Fruit fly (Drosophila melanogaster): ENCODE data around the gene Acbp1.

Gene Acbp1

DNA sequence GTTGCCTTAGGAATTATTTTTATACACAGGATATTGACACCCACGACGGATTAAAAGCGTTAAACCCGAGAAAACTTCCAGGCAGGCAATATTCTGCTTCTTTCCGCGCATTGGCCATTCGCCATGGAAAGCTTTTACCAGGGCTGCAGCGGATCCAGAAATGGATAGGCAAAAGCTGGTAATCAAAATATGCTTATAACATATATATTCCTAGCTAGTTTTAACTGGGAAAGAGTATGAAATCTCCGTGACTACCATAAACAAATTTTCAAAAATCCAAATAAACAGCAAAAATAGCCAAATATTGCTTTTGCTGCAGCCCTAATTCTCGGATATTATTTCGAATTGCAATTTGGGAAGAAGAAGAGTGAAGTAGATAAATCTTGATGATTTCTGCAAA, 2.8 kb downstream of the Acbp1 start, which contains the start of the genes PAPLA1 and Rbsn-5 (continued):
- TF ChIP-seq Pdp1 (GFP tag; optimal IDR thresholded peaks at IDR 0.05), result peak; percentile 93 to 97
- TF ChIP-seq yki (optimal IDR thresholded peaks at IDR 0.05), result peak; percentile 45
- TF ChIP-seq Fer1 (GFP tag; optimal IDR thresholded peaks at IDR 0.05), result peak; percentile 93
- TF ChIP-seq Ada2b (GFP tag; IDR thresholded peaks at IDR 0.05), result peak; percentile 89
- TF ChIP-seq Rx (GFP tag; IDR thresholded peaks at IDR 0.05), result peak; percentile 86
- TF ChIP-seq dm (GFP tag; optimal IDR thresholded peaks at IDR 0.05), result peak; percentile 89
- peak; percentile 81 for TF ChIP-seq CG7987 (GFP tag; optimal IDR thresholded peaks at IDR 0.05)
- no peak for TF ChIP-seq CG14860 (GFP tag; IDR thresholded peaks at IDR 0.05; ENCODE audit: partially characterized antibody)
- peak; percentile 66 for TF ChIP-seq Ravus (GFP tag; IDR thresholded peaks at IDR 0.05)
- TF ChIP-seq phol (tag; optimal IDR thresholded peaks at IDR 0.05), result peak; percentile 95
- TF ChIP-seq Nf-YC (tag; optimal IDR thresholded peaks at IDR 0.05), result peak; percentile 88
- peak; percentile 88 for TF ChIP-seq CG4730 (GFP tag; IDR thresholded peaks at IDR 0.05)
- peak; percentile 75 for TF ChIP-seq sens-2 (GFP tag; IDR thresholded peaks at IDR 0.05)
- peak; percentile 95 for TF ChIP-seq tx (GFP tag; optimal IDR thresholded peaks at IDR 0.05)
- TF ChIP-seq sisA (GFP tag; IDR thresholded peaks at IDR 0.05), result peak; percentile 96
- peak; percentile 96 for TF ChIP-seq CG12769 (tag; optimal IDR thresholded peaks at IDR 0.05)
- TF ChIP-seq HLH3B (GFP tag; IDR thresholded peaks at IDR 0.05), result peak; percentile 90
- peak; percentile 79; the same call in 2 of the 3 replicates for TF ChIP-seq CG11560 (tag; IDR thresholded peaks at IDR 0.05)
- peak; percentile 93 for TF ChIP-seq CG7786 (GFP tag; optimal IDR thresholded peaks at IDR 0.05)
- no peak for TF ChIP-seq Doc3 (GFP tag; IDR thresholded peaks at IDR 0.05; ENCODE audit: partially characterized antibody)
- peak; percentile 91 for TF ChIP-seq ewg (GFP tag; optimal IDR thresholded peaks at IDR 0.05)
- peak; percentile 93 for TF ChIP-seq Hmr (GFP tag; optimal IDR thresholded peaks at IDR 0.05)
- peak; percentile 95 for TF ChIP-seq Hr3 (GFP tag; optimal IDR thresholded peaks at IDR 0.05)
- TF ChIP-seq maf-S (GFP tag; optimal IDR thresholded peaks at IDR 0.05), result peak; percentile 95
- peak; percentile 33; the same call in 1 of the 2 replicates for TF ChIP-seq crol (GFP tag; IDR thresholded peaks at IDR 0.05)
- peak; percentile 94 for TF ChIP-seq Atf3 (GFP tag; optimal IDR thresholded peaks at IDR 0.05)
- peak; percentile 94 for TF ChIP-seq PHDP (tag; optimal IDR thresholded peaks at IDR 0.05)
- no peak for TF ChIP-seq usp (GFP tag; optimal IDR thresholded peaks at IDR 0.05)
- TF ChIP-seq gce (GFP tag; IDR thresholded peaks at IDR 0.05), result peak; percentile 74; the same call in 2 of the 3 replicates
- TF ChIP-seq CG15479 (GFP tag; optimal IDR thresholded peaks at IDR 0.05), result no peak
- TF ChIP-seq CG17612 (GFP tag; IDR thresholded peaks at IDR 0.05), result peak; percentile 88
- peak; percentile 96 for TF ChIP-seq nmo (GFP tag; optimal IDR thresholded peaks at IDR 0.05)
- TF ChIP-seq Neu2 (GFP tag; optimal IDR thresholded peaks at IDR 0.05; ENCODE audit: borderline replicate concordance), result peak; percentile 63
- peak; percentile 93 for TF ChIP-seq CG13296 (GFP tag; optimal IDR thresholded peaks at IDR 0.05)
- TF ChIP-seq CG7963 (GFP tag; IDR thresholded peaks at IDR 0.05; ENCODE audit: partially characterized antibody), result no peak
- no peak for TF ChIP-seq Tbp (GFP tag; optimal IDR thresholded peaks at IDR 0.05)
- TF ChIP-seq kah (GFP tag; optimal IDR thresholded peaks at IDR 0.05), result peak; percentile 77
- peak; percentile 90 for TF ChIP-seq nerfin-1 (tag; optimal IDR thresholded peaks at IDR 0.05)
- peak; percentile 94 for TF ChIP-seq CG5245 (GFP tag; optimal IDR thresholded peaks at IDR 0.05)
- peak; percentile 92 for TF ChIP-seq CG11504 (tag; optimal IDR thresholded peaks at IDR 0.05)
- TF ChIP-seq HmgD (GFP tag; optimal IDR thresholded peaks at IDR 0.05), result peak; percentile 94
- TF ChIP-seq CTCF (GFP tag; optimal IDR thresholded peaks at IDR 0.05), result peak; percentile 46
- TF ChIP-seq CG11456 (GFP tag; IDR thresholded peaks at IDR 0.05), result peak; percentile 92
- peak; percentile 96 for TF ChIP-seq Max (GFP tag; optimal IDR thresholded peaks at IDR 0.05)
- TF ChIP-seq sug (tag; optimal IDR thresholded peaks at IDR 0.05), result peak; percentile 94
- TF ChIP-seq BEAF-32 (GFP tag; optimal IDR thresholded peaks at IDR 0.05), result peak; percentile 42
- TF ChIP-seq scrt (GFP tag; optimal IDR thresholded peaks at IDR 0.05), result peak; percentile 86
- peak; percentile 97 for TF ChIP-seq Dip3 (GFP tag; optimal IDR thresholded peaks at IDR 0.05)
- TF ChIP-seq al (GFP tag; IDR thresholded peaks at IDR 0.05), result peak; percentile 93
- no peak for TF ChIP-seq ato (GFP tag; IDR thresholded peaks at IDR 0.05; ENCODE audit: partially characterized antibody)
- TF ChIP-seq CG10462 (GFP tag; optimal IDR thresholded peaks at IDR 0.05), result peak; percentile 88
- TF ChIP-seq CG7372 (GFP tag; IDR thresholded peaks at IDR 0.05), result peak; percentile 91

All from whole organism, embryonic.